Fruit fly (Drosophila melanogaster) whole organism, prepupa: ENCODE measurements around the gene CG43218.

ENCODE experiments used
- Blimp-1 ChIP-seq: fragments of 200-800 bp; sonication (Bioruptor generic); optimal IDR thresholded peaks from 3 replicates; lab custom pipeline; 2017; ENCODE audit warnings: missing biosample characterization, missing genetic modification characterization, mild to moderate bottlenecking, moderate library complexity, missing genetic modification reagents
- CG10631 ChIP-seq: fragments of 200-800 bp; sonication (Bioruptor generic); optimal IDR thresholded peaks from 2 replicates; lab custom pipeline; 2016; ENCODE audit warnings: missing biosample characterization, missing genetic modification characterization
- CG11902 ChIP-seq: fragments of 200-800 bp; sonication (Bioruptor generic); optimal IDR thresholded peaks from 3 replicates; lab custom pipeline; 2016; ENCODE audit warnings: missing biosample characterization, missing genetic modification characterization
- CG34406 ChIP-seq: fragments of 200-800 bp; sonication (Bioruptor generic); optimal IDR thresholded peaks from 3 replicates; lab custom pipeline; 2016; ENCODE audit warnings: missing biosample characterization, missing genetic modification characterization
- CG6163 ChIP-seq: fragments of 200-800 bp; sonication (Bioruptor generic); IDR thresholded peaks from 3 replicates; pipeline ENCODE4 v1.3.6; 2022; ENCODE audit warnings: missing biosample characterization, missing genetic modification characterization
- CG6854 ChIP-seq: fragments of 200-800 bp; sonication (Bioruptor generic); optimal IDR thresholded peaks from 2 replicates; lab custom pipeline; 2017; ENCODE audit warnings: missing biosample characterization, mild to moderate bottlenecking, missing genetic modification characterization
- Gug ChIP-seq: fragments of 200-800 bp; sonication (Bioruptor generic); IDR thresholded peaks from 2 replicates; pipeline ENCODE4 v1.3.6; 2022; ENCODE audit warnings: missing biosample characterization, missing genetic modification characterization
- Hr39 ChIP-seq: fragments of 200-800 bp; sonication (Bioruptor generic); optimal IDR thresholded peaks from 2 replicates; lab custom pipeline; 2016; ENCODE audit warnings: missing biosample characterization, missing genetic modification characterization
- Hr4 ChIP-seq: fragments of 200-800 bp; sonication (Bioruptor generic); optimal IDR thresholded peaks from 3 replicates; lab custom pipeline; 2016; ENCODE audit warnings: missing biosample characterization, missing genetic modification characterization
- Smox ChIP-seq: fragments of 200-800 bp; sonication (Bioruptor generic); optimal IDR thresholded peaks from 3 replicates; lab custom pipeline; 2016; ENCODE audit warnings: missing biosample characterization, missing genetic modification characterization
- Sox102F ChIP-seq: fragments of 200-800 bp; sonication (Bioruptor generic); optimal IDR thresholded peaks from 2 replicates; lab custom pipeline; 2016; ENCODE audit warnings: missing biosample characterization, mild to moderate bottlenecking, missing genetic modification characterization
- dac ChIP-seq: fragments of 200-800 bp; sonication (Bioruptor generic); optimal IDR thresholded peaks from 2 replicates; lab custom pipeline; 2017; ENCODE audit warnings: missing biosample characterization, mild to moderate bottlenecking, missing genetic modification characterization
- fd59A ChIP-seq: fragments of 200-800 bp; sonication (Bioruptor generic); optimal IDR thresholded peaks from 2 replicates; lab custom pipeline; 2017; ENCODE audit warnings: missing biosample characterization, mild to moderate bottlenecking, missing genetic modification characterization, missing genetic modification reagents
- salr ChIP-seq, 2 experiments: fragments of 200-800 bp; sonication (Bioruptor generic); optimal IDR thresholded peaks; 3 replicates each; lab custom pipeline; 2016 to 2018; ENCODE audit warnings: missing biosample characterization in 2 of 2, missing genetic modification characterization in 2 of 2, mild to moderate bottlenecking in 1 of 2

dm6 chr3L:21239999-21240509 is 17.8 kb upstream of the CG43218 start:
- TF ChIP-seq Smox = no peak
- no peak for TF ChIP-seq salr (GFP tag; optimal IDR thresholded peaks at IDR 0.05; lab: Kevin White, UChicago)
- peak; percentile 56; the same call in 1 of the 3 replicates for TF ChIP-seq CG6163 (GFP tag; lab: Robert Waterston, UW)
- peak; percentile 61 for TF ChIP-seq Sox102F (GFP tag; lab: Kevin White, UChicago)
- peak; percentile 79 for TF ChIP-seq CG6854 (GFP tag; lab: Kevin White, UChicago)
- no peak for TF ChIP-seq Hr4 (GFP tag; lab: Kevin White, UChicago)
- TF ChIP-seq dac (GFP tag; lab: Kevin White, UChicago) = no peak
- TF ChIP-seq Gug (GFP tag; lab: Robert Waterston, UW) = 0 out of 2 replicates have a peak, but pooled peaks have one; percentile 11
- no peak for TF ChIP-seq Hr39
- TF ChIP-seq CG10631 (GFP tag; lab: Kevin White, UChicago) = no peak
- TF ChIP-seq Blimp-1 (GFP tag; lab: Kevin White, UChicago) = peak; percentile 87
- TF ChIP-seq CG34406 (GFP tag; lab: Kevin White, UChicago) = no peak
- no peak for TF ChIP-seq fd59A (GFP tag; lab: Kevin White, UChicago)
- no peak for TF ChIP-seq CG11902 (GFP tag; lab: Kevin White, UChicago)
